Worm (Caenorhabditis elegans) whole organism, L4 larva: Measurements from ENCODE around the gene str-177.

Experiments
- ZK546.5 ChIP-seq, 2 experiments: sonication (generic microtip); optimal IDR thresholded peaks; 2 replicates each; lab custom pipeline; 2017; ENCODE audit warnings: missing biosample characterization in 2 of 2, missing genetic modification characterization in 2 of 2
- ama-1 ChIP-seq: fragments of 150-350 bp; optimal IDR thresholded peaks from 2 replicates; lab custom pipeline; 2014; ENCODE audit warnings: inconsistent platforms, mixed read lengths
- arid-1 ChIP-seq: fragments of 200-800 bp; sonication (Bioruptor generic); conservative IDR thresholded peaks from 2 replicates; pipeline ENCODE4 v1.3.6; 2022; ENCODE audit warnings: missing genetic modification reagents, missing genetic modification characterization, missing compliant biosample characterization
- dpl-1 ChIP-seq: fragments of 150-350 bp; optimal IDR thresholded peaks from 2 replicates; lab custom pipeline; 2014; ENCODE audit warnings: missing biosample characterization, missing genetic modification reagents, missing genetic modification characterization
- pha-4 ChIP-seq, 2 experiments: fragments of 150-350 bp in 1 of 2; fragments of 200-800 bp in 1 of 2; sonication (Bioruptor generic) in 1 of 2; IDR thresholded peaks in 1 of 2; optimal IDR thresholded peaks in 1 of 2; 2 replicates each; pipeline versions ENCODE4 v1.3.6 to Lab custom; 2014 to 2022; ENCODE audit warnings: missing genetic modification characterization in 2 of 2, missing genetic modification reagents in 2 of 2, missing biosample characterization in 1 of 2, missing compliant biosample characterization in 1 of 2
- spr-3 ChIP-seq: fragments of 200-800 bp; sonication (Bioruptor generic); optimal IDR thresholded peaks from 2 replicates; lab custom pipeline; 2018; ENCODE audit warnings: mild to moderate bottlenecking, missing genetic modification characterization, missing compliant biosample characterization
- unc-130 ChIP-seq: sonication (generic microtip); optimal IDR thresholded peaks from 2 replicates; lab custom pipeline; 2016; ENCODE audit warnings: missing genetic modification reagents, missing genetic modification characterization, missing compliant biosample characterization
- unc-62 ChIP-seq, 3 experiments: fragments of 150-350 bp in 1 of 3; sonication (generic microtip); optimal IDR thresholded peaks in 2 of 3; peaks in 1 of 3; 1 replicate in 1 of 3; 2 replicates in 2 of 3; lab custom pipeline; 2014 to 2017; ENCODE audit warnings: missing biosample characterization in 3 of 3, missing genetic modification characterization in 3 of 3, missing genetic modification reagents in 3 of 3, missing genotype in 1 of 3

DNA sequence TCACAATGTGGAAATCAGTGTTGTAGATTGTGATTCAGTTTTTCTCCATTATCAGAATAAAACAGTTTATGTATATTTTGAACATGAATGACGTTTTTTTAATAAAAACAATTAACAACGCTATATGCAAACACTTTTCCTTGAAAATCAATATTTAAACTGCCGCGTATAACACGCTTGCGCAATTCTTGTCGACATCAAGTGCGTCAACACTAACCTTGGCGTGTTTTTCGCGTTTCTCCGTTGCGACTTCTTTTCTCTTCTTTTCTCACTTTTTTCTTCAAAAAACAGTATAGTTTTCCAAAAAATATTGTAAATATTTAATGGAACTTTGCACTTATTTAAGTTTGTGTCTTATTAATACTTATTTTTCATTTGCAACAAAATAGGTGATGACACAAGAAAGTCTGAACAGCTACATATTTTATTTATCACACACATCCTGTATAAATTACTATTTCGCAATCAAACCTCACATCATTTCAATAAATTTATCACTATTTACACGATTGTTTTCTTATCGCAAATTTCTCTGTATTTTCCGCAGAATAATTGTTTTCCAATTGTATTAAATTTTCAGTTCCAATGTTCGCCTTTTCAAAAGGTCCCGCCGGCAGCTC lies 23.5 kb downstream of the str-177 start, which contains the start of gene spas-1:
- TF ChIP-seq ama-1 (lab: Kevin White, UChicago) = no peak
- no peak for TF ChIP-seq ZK546.5 (tag; optimal IDR thresholded peaks at IDR 0.05; lab: Kevin White, UChicago)
- peak; percentile 45 for TF ChIP-seq unc-130 (GFP tag; lab: Kevin White, UChicago)
- TF ChIP-seq pha-4 (GFP tag; IDR thresholded peaks at IDR 0.05; lab: Robert Waterston, UW) = no peak
- TF ChIP-seq pha-4 (tag; optimal IDR thresholded peaks at IDR 0.05; lab: Kevin White, UChicago) = peak; percentile 54
- no peak for TF ChIP-seq spr-3 (GFP tag; lab: Kevin White, UChicago)
- no peak for TF ChIP-seq arid-1 (GFP tag; lab: Robert Waterston, UW)
- TF ChIP-seq dpl-1 (GFP tag; lab: Kevin White, UChicago) = peak; percentile 97
- TF ChIP-seq unc-62 (GFP tag; optimal IDR thresholded peaks at IDR 0.05 in 1 of 2; lab: Kevin White, UChicago) = peak in 1 of 2 experiments; percentile 96
- no peak for TF ChIP-seq unc-62 (tag; optimal IDR thresholded peaks at IDR 0.05; lab: Kevin White, UChicago)
